Fruit fly (Drosophila melanogaster) whole organism, embryonic: ENCODE results near the gene Zip88E.

Source experiments
- Adf1 ChIP-seq: fragments of 200-800 bp; sonication (Bioruptor generic); IDR thresholded peaks from 2 replicates; pipeline ENCODE4 v1.3.6; 2022; ENCODE audit warnings: missing biosample characterization, missing genetic modification characterization
- Antp ChIP-seq: fragments of 200-800 bp; sonication (Bioruptor generic); optimal IDR thresholded peaks from 3 replicates; lab custom pipeline; 2016; ENCODE audit warnings: missing biosample characterization, missing genetic modification characterization
- Atf-2 ChIP-seq: fragments of 200-800 bp; sonication (Bioruptor generic); optimal IDR thresholded peaks from 2 replicates; lab custom pipeline; 2016; ENCODE audit warnings: missing biosample characterization, missing genetic modification characterization
- BEAF-32 ChIP-seq: fragments of 200-800 bp; sonication (Bioruptor generic); optimal IDR thresholded peaks from 3 replicates; lab custom pipeline; 2017; ENCODE audit warnings: missing biosample characterization, missing genetic modification characterization, mild to moderate bottlenecking, moderate library complexity, missing genetic modification reagents
- CG10431 ChIP-seq: fragments of 200-800 bp; sonication (Bioruptor generic); optimal IDR thresholded peaks from 3 replicates; lab custom pipeline; 2018; ENCODE audit warnings: missing biosample characterization, mild to moderate bottlenecking, missing genetic modification characterization
- CG10979 ChIP-seq: fragments of 200-800 bp; sonication (Bioruptor generic); optimal IDR thresholded peaks from 2 replicates; lab custom pipeline; 2018; ENCODE audit warnings: missing biosample characterization, mild to moderate bottlenecking, missing genetic modification characterization, moderate library complexity
- CG13287 ChIP-seq: fragments of 200-800 bp; sonication (Bioruptor generic); IDR thresholded peaks from 2 replicates; pipeline ENCODE4 v1.3.6; 2022; ENCODE audit warnings: missing biosample characterization, missing genetic modification characterization; ENCODE audit not compliant: partially characterized antibody
- CG1647 ChIP-seq: fragments of 200-800 bp; sonication (Bioruptor generic); optimal IDR thresholded peaks from 3 replicates; lab custom pipeline; 2016; ENCODE audit warnings: missing biosample characterization, missing genetic modification characterization
- CG16815 ChIP-seq: fragments of 200-800 bp; sonication (Bioruptor generic); optimal IDR thresholded peaks from 3 replicates; lab custom pipeline; 2017; ENCODE audit warnings: missing biosample characterization, mild to moderate bottlenecking, missing genetic modification characterization
- CG17802 ChIP-seq: fragments of 200-800 bp; sonication (Bioruptor generic); optimal IDR thresholded peaks from 2 replicates; lab custom pipeline; 2018; ENCODE audit warnings: missing biosample characterization, mild to moderate bottlenecking, missing genetic modification characterization, moderate library complexity
- CG17829 ChIP-seq: fragments of 200-800 bp; optimal IDR thresholded peaks from 2 replicates; lab custom pipeline; 2019; ENCODE audit warnings: missing biosample characterization, mild to moderate bottlenecking, missing genetic modification characterization, moderate library complexity
- CG1792 ChIP-seq: fragments of 200-800 bp; sonication (Bioruptor generic); optimal IDR thresholded peaks from 2 replicates; lab custom pipeline; 2016; ENCODE audit warnings: missing biosample characterization, missing genetic modification characterization
- CG18262 ChIP-seq: fragments of 200-800 bp; optimal IDR thresholded peaks from 3 replicates; lab custom pipeline; 2019; ENCODE audit warnings: missing biosample characterization, mild to moderate bottlenecking, missing genetic modification characterization, moderate library complexity
- CG3281 ChIP-seq: fragments of 200-800 bp; sonication (Bioruptor generic); optimal IDR thresholded peaks from 3 replicates; lab custom pipeline; 2017; ENCODE audit warnings: missing biosample characterization, mild to moderate bottlenecking, missing genetic modification characterization
- CG6272 ChIP-seq: fragments of 200-800 bp; sonication (Bioruptor generic); IDR thresholded peaks from 2 replicates; pipeline ENCODE4 v1.3.6; 2022; ENCODE audit warnings: missing biosample characterization, missing genetic modification characterization
- CG6765 ChIP-seq: fragments of 200-800 bp; sonication (Bioruptor generic); optimal IDR thresholded peaks from 3 replicates; lab custom pipeline; 2017; ENCODE audit warnings: missing biosample characterization, mild to moderate bottlenecking, missing genetic modification characterization
- CG7372 ChIP-seq: fragments of 200-800 bp; sonication (Bioruptor generic); IDR thresholded peaks from 2 replicates; pipeline ENCODE4 v1.3.6; 2022; ENCODE audit warnings: missing biosample characterization, missing genetic modification characterization
- CG8089 ChIP-seq: fragments of 200-800 bp; sonication (Bioruptor generic); optimal IDR thresholded peaks from 3 replicates; lab custom pipeline; 2016; ENCODE audit warnings: missing biosample characterization, missing genetic modification characterization
- CG9437 ChIP-seq: fragments of 200-800 bp; sonication (Bioruptor generic); optimal IDR thresholded peaks from 2 replicates; lab custom pipeline; 2018; ENCODE audit warnings: missing biosample characterization, mild to moderate bottlenecking, missing genetic modification characterization
- CG9876 ChIP-seq: fragments of 200-800 bp; sonication (Bioruptor generic); optimal IDR thresholded peaks from 2 replicates; lab custom pipeline; 2016; ENCODE audit warnings: missing biosample characterization, missing genetic modification characterization
- Eip74EF ChIP-seq, 2 experiments: fragments of 200-800 bp in 1 of 2; fragments of >200 bp in 1 of 2; sonication (Bioruptor generic) in 1 of 2; optimal IDR thresholded peaks; 2 replicates each; lab custom pipeline; 2017 to 2019; ENCODE audit warnings: missing biosample characterization in 2 of 2, missing genetic modification characterization in 2 of 2, mild to moderate bottlenecking in 1 of 2, moderate library complexity in 1 of 2
- Ets97D ChIP-seq: fragments of 200-800 bp; sonication (Bioruptor generic); optimal IDR thresholded peaks from 3 replicates; lab custom pipeline; 2016; ENCODE audit warnings: missing biosample characterization, missing genetic modification characterization
- HLH3B ChIP-seq: fragments of 200-800 bp; sonication (Bioruptor generic); IDR thresholded peaks from 2 replicates; pipeline ENCODE4 v1.3.6; 2022; ENCODE audit warnings: missing biosample characterization, missing genetic modification characterization
- HLH4C ChIP-seq: fragments of 200-800 bp; sonication (Bioruptor generic); IDR thresholded peaks from 3 replicates; pipeline ENCODE4 v1.3.6; 2022; ENCODE audit warnings: missing biosample characterization, missing genetic modification characterization; ENCODE audit not compliant: partially characterized antibody
- Lpt ChIP-seq: fragments of >200 bp; optimal IDR thresholded peaks from 2 replicates; lab custom pipeline; 2018; ENCODE audit warnings: missing biosample characterization, missing genetic modification characterization
- MESR4 ChIP-seq: fragments of 200-800 bp; sonication (Bioruptor generic); optimal IDR thresholded peaks from 2 replicates; lab custom pipeline; 2018; ENCODE audit warnings: missing biosample characterization, mild to moderate bottlenecking, missing genetic modification characterization, moderate library complexity
- MTF-1 ChIP-seq: fragments of 200-800 bp; sonication (Bioruptor generic); optimal IDR thresholded peaks from 2 replicates; lab custom pipeline; 2018; ENCODE audit warnings: missing biosample characterization, mild to moderate bottlenecking, missing genetic modification characterization, borderline replicate concordance
- Med ChIP-seq: fragments of 200-800 bp; sonication (Bioruptor generic); peaks from one replicate; lab custom pipeline; 2016; ENCODE audit warnings: missing biosample characterization, missing genetic modification characterization, mild to moderate bottlenecking, inconsistent platforms, moderate library complexity
- NC2β ChIP-seq: fragments of 200-800 bp; sonication (Bioruptor generic); optimal IDR thresholded peaks from 2 replicates; lab custom pipeline; 2016; ENCODE audit warnings: missing biosample characterization, missing genetic modification characterization
- NFAT ChIP-seq: fragments of 200-800 bp; sonication (Bioruptor generic); IDR thresholded peaks from 2 replicates; pipeline ENCODE4 v1.3.6; 2022; ENCODE audit warnings: missing biosample characterization, missing genetic modification characterization
- Nf-YB ChIP-seq: fragments of 200-800 bp; sonication (Bioruptor generic); optimal IDR thresholded peaks from 3 replicates; lab custom pipeline; 2019; ENCODE audit warnings: missing biosample characterization, mild to moderate bottlenecking, missing genetic modification characterization, moderate library complexity
- Nf-YC ChIP-seq: fragments of 200-800 bp; optimal IDR thresholded peaks from 3 replicates; lab custom pipeline; 2019; ENCODE audit warnings: missing biosample characterization, mild to moderate bottlenecking, missing genetic modification characterization, moderate library complexity
- Rfx ChIP-seq: fragments of 200-800 bp; sonication (Bioruptor generic); IDR thresholded peaks from 2 replicates; pipeline ENCODE4 v1.3.6; 2022; ENCODE audit warnings: missing biosample characterization, missing genetic modification characterization
- Sry-β ChIP-seq: fragments of 200-800 bp; sonication (Bioruptor generic); optimal IDR thresholded peaks from 2 replicates; lab custom pipeline; 2018; ENCODE audit warnings: missing biosample characterization, mild to moderate bottlenecking, missing genetic modification characterization, moderate library complexity
- abd-A ChIP-seq: fragments of 200-800 bp; sonication (Bioruptor generic); optimal IDR thresholded peaks from 3 replicates; lab custom pipeline; 2019; ENCODE audit warnings: missing biosample characterization, mild to moderate bottlenecking, missing genetic modification characterization, moderate library complexity
- ase ChIP-seq: fragments of 200-800 bp; sonication (Bioruptor generic); IDR thresholded peaks from 3 replicates; pipeline ENCODE4 v1.3.6; 2022; ENCODE audit warnings: missing biosample characterization, missing genetic modification characterization
- ci ChIP-seq: fragments of 200-800 bp; sonication (Bioruptor generic); IDR thresholded peaks from 3 replicates; pipeline ENCODE4 v1.3.6; 2022; ENCODE audit warnings: missing biosample characterization, missing genetic modification characterization
- da ChIP-seq: fragments of 200-800 bp; sonication (Bioruptor generic); optimal IDR thresholded peaks from 2 replicates; lab custom pipeline; 2016; ENCODE audit warnings: missing biosample characterization, missing genetic modification characterization
- danr ChIP-seq: fragments of 200-800 bp; sonication (Bioruptor generic); IDR thresholded peaks from 2 replicates; pipeline ENCODE4 v1.3.6; 2022; ENCODE audit warnings: missing biosample characterization, missing genetic modification characterization
- dpn ChIP-seq, 2 experiments: fragments of 200-800 bp; sonication (Bioruptor generic); optimal IDR thresholded peaks; 3 replicates each; lab custom pipeline; 2016; ENCODE audit warnings: missing biosample characterization in 2 of 2, missing genetic modification characterization in 2 of 2
- fd64A ChIP-seq: fragments of 200-800 bp; sonication (Bioruptor generic); optimal IDR thresholded peaks from 3 replicates; lab custom pipeline; 2018; ENCODE audit warnings: missing biosample characterization, mild to moderate bottlenecking, missing genetic modification characterization
- jumu ChIP-seq: fragments of 200-800 bp; sonication (Bioruptor generic); optimal IDR thresholded peaks from 3 replicates; lab custom pipeline; 2016; ENCODE audit warnings: missing biosample characterization, missing genetic modification characterization
- klu ChIP-seq: fragments of 200-800 bp; sonication (Bioruptor generic); IDR thresholded peaks from 2 replicates; pipeline ENCODE4 v1.3.6; 2022; ENCODE audit warnings: missing biosample characterization, missing genetic modification characterization
- mirr ChIP-seq: fragments of 200-800 bp; sonication (Bioruptor generic); optimal IDR thresholded peaks from 3 replicates; lab custom pipeline; 2018; ENCODE audit warnings: missing biosample characterization, mild to moderate bottlenecking, missing genetic modification characterization
- otp ChIP-seq: fragments of 200-800 bp; sonication (Bioruptor generic); IDR thresholded peaks from 3 replicates; pipeline ENCODE4, ENCODE4 v1.3.6; 2022; ENCODE audit warnings: missing biosample characterization, missing genetic modification characterization
- pita ChIP-seq: fragments of 200-800 bp; sonication (Bioruptor generic); optimal IDR thresholded peaks from 2 replicates; lab custom pipeline; 2017; ENCODE audit warnings: missing biosample characterization, mild to moderate bottlenecking, missing genetic modification characterization
- pzg ChIP-seq: fragments of 200-800 bp; sonication (Bioruptor generic); optimal IDR thresholded peaks from 3 replicates; lab custom pipeline; 2018; ENCODE audit warnings: missing biosample characterization, mild to moderate bottlenecking, missing genetic modification characterization, moderate library complexity
- ranshi ChIP-seq: fragments of 200-800 bp; sonication (Bioruptor generic); IDR thresholded peaks from 2 replicates; pipeline ENCODE4 v1.3.6; 2022; ENCODE audit warnings: missing biosample characterization, missing genetic modification characterization
- slbo ChIP-seq: fragments of 200-800 bp; sonication (Bioruptor generic); IDR thresholded peaks from 2 replicates; pipeline ENCODE4 v1.3.6; 2022; ENCODE audit warnings: missing biosample characterization, missing genetic modification characterization
- tup ChIP-seq: fragments of 200-800 bp; sonication (Bioruptor generic); optimal IDR thresholded peaks from 2 replicates; lab custom pipeline; 2016; ENCODE audit warnings: missing biosample characterization, mild to moderate bottlenecking, missing genetic modification characterization, moderate library complexity
- unpg ChIP-seq: fragments of 200-800 bp; sonication (Bioruptor generic); optimal IDR thresholded peaks from 3 replicates; lab custom pipeline; 2018; ENCODE audit warnings: missing biosample characterization, mild to moderate bottlenecking, missing genetic modification characterization, moderate library complexity
- vvl ChIP-seq: fragments of 200-800 bp; sonication (Bioruptor generic); IDR thresholded peaks from 2 replicates; pipeline ENCODE4 v1.3.6; 2022; ENCODE audit warnings: missing biosample characterization, missing genetic modification characterization

The Zip88E gene

dm6 chr3R:15290642-15291118, 22.2 kb downstream of the Zip88E start, which contains the start of gene CG45218 (continued):
- TF ChIP-seq CG6272 (GFP tag; lab: Robert Waterston, UW), result no peak
- TF ChIP-seq CG6765, result no peak
- TF ChIP-seq dpn (GFP tag; optimal IDR thresholded peaks at IDR 0.05; lab: Kevin White, UChicago), result no peak
- no peak for TF ChIP-seq Rfx
- no peak for TF ChIP-seq CG16815 (GFP tag; lab: Kevin White, UChicago)
- TF ChIP-seq HLH4C (GFP tag; lab: Robert Waterston, UW), result no peak
- no peak for TF ChIP-seq CG13287
- TF ChIP-seq Sry-β, result no peak
- TF ChIP-seq CG8089 (GFP tag; lab: Kevin White, UChicago), result no peak
- no peak for TF ChIP-seq CG17802 (tag; lab: Kevin White, UChicago)
- TF ChIP-seq CG9437 (GFP tag; lab: Kevin White, UChicago), result peak; percentile 72
- no peak for TF ChIP-seq ranshi (GFP tag; lab: Robert Waterston, UW)
- TF ChIP-seq MTF-1 (GFP tag; lab: Kevin White, UChicago), result peak; percentile 44
- peak; percentile 47 for TF ChIP-seq Med (GFP tag; lab: Kevin White, UChicago)
- TF ChIP-seq ci, result no peak
- no peak for TF ChIP-seq Adf1 (GFP tag; lab: Robert Waterston, UW)
- peak; percentile 23 for TF ChIP-seq Nf-YB (GFP tag; lab: Kevin White, UChicago)
- TF ChIP-seq abd-A, result peak; percentile 90
- no peak for TF ChIP-seq BEAF-32 (GFP tag; lab: Kevin White, UChicago)
- TF ChIP-seq tup (GFP tag; lab: Kevin White, UChicago), result no peak
- no peak for TF ChIP-seq Ets97D (GFP tag; lab: Kevin White, UChicago)
- TF ChIP-seq NFAT, result no peak
- TF ChIP-seq NC2β (GFP tag; lab: Kevin White, UChicago), result no peak
- TF ChIP-seq danr (GFP tag; lab: Robert Waterston, UW), result no peak
- TF ChIP-seq CG7372 (GFP tag; lab: Robert Waterston, UW), result no peak
- no peak for TF ChIP-seq otp (GFP tag; lab: Robert Waterston, UW)
- TF ChIP-seq Antp (GFP tag; lab: Kevin White, UChicago), result no peak
- TF ChIP-seq mirr, result peak; percentile 62
- TF ChIP-seq da, result no peak
- peak; percentile 0 for TF ChIP-seq jumu (GFP tag; lab: Kevin White, UChicago)
- peak; percentile 4 for TF ChIP-seq CG3281 (GFP tag; lab: Kevin White, UChicago)
- peak; percentile 15 for TF ChIP-seq CG17829 (tag; lab: Kevin White, UChicago)
- TF ChIP-seq HLH3B (GFP tag; lab: Robert Waterston, UW), result no peak
- TF ChIP-seq slbo (GFP tag; lab: Robert Waterston, UW), result no peak
- no peak for TF ChIP-seq klu
- no peak for TF ChIP-seq CG10431 (GFP tag; lab: Kevin White, UChicago)
- no peak for TF ChIP-seq CG1792 (GFP tag; lab: Kevin White, UChicago)
- no peak for TF ChIP-seq CG10979 (tag; lab: Kevin White, UChicago)
- TF ChIP-seq pita, result no peak
- no peak for TF ChIP-seq Atf-2 (GFP tag; lab: Kevin White, UChicago)
- TF ChIP-seq Lpt (GFP tag; lab: Kevin White, UChicago), result no peak
- no peak for TF ChIP-seq vvl
- TF ChIP-seq unpg (GFP tag; lab: Kevin White, UChicago), result no peak
- no peak for TF ChIP-seq fd64A
- peak; percentile 25 for TF ChIP-seq MESR4 (GFP tag; lab: Kevin White, UChicago)
- TF ChIP-seq ase, result no peak
- no peak for TF ChIP-seq Eip74EF (GFP tag; optimal IDR thresholded peaks at IDR 0.05; lab: Kevin White, UChicago)
- peak; percentile 65 for TF ChIP-seq Nf-YC (tag; lab: Kevin White, UChicago)
- TF ChIP-seq CG18262, result no peak
- TF ChIP-seq CG9876, result no peak
- TF ChIP-seq CG1647 (GFP tag; lab: Kevin White, UChicago), result no peak
- TF ChIP-seq pzg, result peak; percentile 2
